Fruit fly (Drosophila melanogaster): ENCODE data around the gene Dsk.

Gene Dsk

DNA sequence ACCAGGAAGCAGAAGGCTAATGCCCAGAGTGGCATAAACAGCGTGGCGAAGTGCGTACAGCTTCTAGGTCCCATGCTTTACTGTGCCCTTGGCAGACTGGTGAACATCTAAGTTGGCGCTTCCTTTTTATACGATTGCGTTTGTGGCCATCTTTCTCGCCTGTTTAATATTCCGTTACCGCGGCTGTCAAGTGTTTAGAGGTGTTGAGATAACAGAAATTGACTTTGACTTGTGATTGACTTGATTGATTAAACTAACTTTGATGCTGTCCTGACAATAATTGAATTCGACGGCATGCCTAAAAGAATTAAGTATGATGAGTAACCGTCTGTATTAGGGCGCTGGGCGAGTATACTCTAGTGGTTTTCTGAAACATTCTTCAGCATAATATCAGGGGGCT is at the start of gene Dsk:
TSS of gene Dsk (minus strand) at position 101 of the 400 bp plus-strand sequence.
- TF ChIP-seq CG10959 (GFP tag; IDR thresholded peaks at IDR 0.05) (no peak), esg (GFP tag; conservative IDR thresholded peaks at IDR 0.05) (0 out of 2 replicates have a peak, but pooled peaks have one; percentile 8)

DNA sequence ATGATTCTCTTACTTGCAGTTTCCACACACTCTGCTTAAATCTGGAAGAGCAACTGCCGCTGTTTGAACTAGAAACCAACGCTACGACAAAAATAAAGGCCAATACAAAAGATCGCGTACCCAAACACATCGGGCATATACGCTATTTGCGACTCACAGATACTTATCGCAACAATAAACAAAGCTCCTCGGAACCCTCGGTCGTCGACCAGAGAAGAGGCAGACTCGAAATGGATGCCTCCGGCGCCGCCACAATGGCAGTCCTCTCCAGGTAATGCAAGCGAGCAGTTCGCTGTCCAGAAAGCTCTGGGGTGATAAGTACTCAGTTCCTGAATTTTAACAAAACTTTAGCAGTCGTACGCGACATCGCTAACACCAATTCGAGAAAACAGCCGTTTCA is 46.5 kb upstream of the Dsk start:
- TF ChIP-seq CG12769 (tag; optimal IDR thresholded peaks at IDR 0.05) (peak; percentile 8), wdn (GFP tag; IDR thresholded peaks at IDR 0.05) (no peak), Trl (optimal IDR thresholded peaks at IDR 0.05) (peak in 1 of 2 experiments; percentile 5), Trl (GFP tag; optimal IDR thresholded peaks at IDR 0.05) (no peak), Deaf1 (tag; optimal IDR thresholded peaks at IDR 0.05) (peak; percentile 10), NK7.1 (GFP tag; optimal IDR thresholded peaks at IDR 0.05) (no peak), Med (GFP tag) (peak; percentile 49), ind (GFP tag; optimal IDR thresholded peaks at IDR 0.05) (no peak), pan (optimal IDR thresholded peaks at IDR 0.05) (no peak), pan (GFP tag; optimal IDR thresholded peaks at IDR 0.05 in 1 of 2, IDR thresholded peaks at IDR 0.05 in 1 of 2) (peak in 1 of 2 experiments; percentile 9), Rfx (GFP tag; IDR thresholded peaks at IDR 0.05) (0 out of 2 replicates have a peak, but pooled peaks have one; percentile 18), nom (GFP tag; optimal IDR thresholded peaks at IDR 0.05) (peak; percentile 20), Dad (GFP tag; optimal IDR thresholded peaks at IDR 0.05) (no peak), lbe (GFP tag; optimal IDR thresholded peaks at IDR 0.05) (peak; percentile 6), chm (GFP tag; IDR thresholded peaks at IDR 0.05) (no peak), CG13287 (GFP tag; IDR thresholded peaks at IDR 0.05; ENCODE audit: partially characterized antibody) (peak; percentile 12; the same call in 1 of the 2 replicates), CG3163 (GFP tag; optimal IDR thresholded peaks at IDR 0.05) (peak; percentile 76)

DNA sequence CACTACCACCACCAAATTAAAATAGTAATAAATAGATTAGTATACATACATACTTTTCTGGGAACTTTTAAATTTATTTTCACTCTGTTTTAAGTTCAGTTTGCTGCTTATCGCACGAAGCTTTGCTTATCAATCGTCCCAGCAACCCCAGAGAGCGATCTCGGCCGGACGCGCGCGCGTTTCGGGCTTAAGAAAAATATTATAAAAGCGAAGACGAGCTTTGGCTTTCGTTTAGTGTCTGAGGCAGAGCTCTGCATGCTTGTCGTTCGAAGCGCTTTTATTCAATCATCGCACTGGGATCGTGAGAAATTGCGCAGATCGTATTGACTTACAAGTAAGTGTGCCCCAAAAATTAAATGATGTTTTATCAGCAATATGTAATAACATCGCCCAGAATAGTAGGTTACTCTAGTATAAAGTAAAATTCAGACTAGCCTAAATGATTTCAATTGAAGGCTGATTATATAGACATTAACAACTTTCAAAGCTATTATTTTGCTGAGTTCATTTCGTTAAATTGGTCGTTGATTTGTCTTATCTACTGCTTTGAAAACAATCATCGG is 45.0 kb upstream of the Dsk start, which contains the start of gene Gel:
TSS of gene Gel (plus strand) at position 227 of the 563 bp plus-strand sequence.
- TF ChIP-seq CG10543 (GFP tag; optimal IDR thresholded peaks at IDR 0.05) (peak; percentile 3), CG34376 (GFP tag; optimal IDR thresholded peaks at IDR 0.05) (peak; percentile 88), Awh (GFP tag; IDR thresholded peaks at IDR 0.05) (no peak), Med (GFP tag) (peak; percentile 38), sens-2 (GFP tag; IDR thresholded peaks at IDR 0.05) (no peak), Oaz (GFP tag; IDR thresholded peaks at IDR 0.05) (no peak), Mes4 (GFP tag; optimal IDR thresholded peaks at IDR 0.05) (no peak), Pdp1 (GFP tag; optimal IDR thresholded peaks at IDR 0.05) (peak in 1 of 2 experiments; percentile 48), Spps (tag; optimal IDR thresholded peaks at IDR 0.05) (no peak), grn (GFP tag; optimal IDR thresholded peaks at IDR 0.05) (no peak), sug (tag; optimal IDR thresholded peaks at IDR 0.05) (peak; percentile 46), CG13624 (GFP tag; optimal IDR thresholded peaks at IDR 0.05) (peak; percentile 7), Hr39 (optimal IDR thresholded peaks at IDR 0.05) (peak; percentile 90), Deaf1 (tag; optimal IDR thresholded peaks at IDR 0.05) (peak; percentile 65), eyg (GFP tag; optimal IDR thresholded peaks at IDR 0.05) (no peak), CG31224 (GFP tag; IDR thresholded peaks at IDR 0.05) (no peak), chinmo (GFP tag; IDR thresholded peaks at IDR 0.05; ENCODE audit: partially characterized antibody) (0 out of 4 replicates have a peak, but pooled peaks have one; percentile 28), Bgb (GFP tag; IDR thresholded peaks at IDR 0.05; ENCODE audit: partially characterized antibody) (0 out of 2 replicates have a peak, but pooled peaks have one; percentile 18)

DNA sequence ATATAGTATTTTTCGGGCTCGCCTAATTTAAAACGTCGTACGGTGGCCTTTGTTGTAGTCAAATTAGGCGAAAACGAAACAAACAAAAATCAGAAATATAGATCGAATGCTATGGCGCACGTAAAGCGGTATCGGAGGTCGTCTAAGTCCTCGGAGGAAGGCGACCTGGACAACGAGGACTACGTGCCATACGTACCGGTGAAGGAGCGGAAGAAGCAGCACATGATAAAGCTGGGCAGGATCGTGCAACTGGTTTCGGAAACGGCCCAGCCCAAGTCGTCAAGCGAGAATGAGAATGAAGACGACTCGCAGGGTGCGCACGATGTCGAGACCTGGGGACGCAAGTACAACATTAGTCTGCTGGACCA is 42.9 kb upstream of the Dsk start, which contains the start of gene abs:
TSS of gene abs (plus strand) at position 30 of the 368 bp plus-strand sequence.
- TF ChIP-seq CG13894 (tag; optimal IDR thresholded peaks at IDR 0.05) (no peak), her (GFP tag; optimal IDR thresholded peaks at IDR 0.05) (no peak), CG6254 (GFP tag; optimal IDR thresholded peaks at IDR 0.05) (no peak), zfh2 (GFP tag; optimal IDR thresholded peaks at IDR 0.05) (no peak), Abd-B (GFP tag; optimal IDR thresholded peaks at IDR 0.05) (no peak), crp (GFP tag; optimal IDR thresholded peaks at IDR 0.05) (no peak), Chrac-16 (GFP tag; optimal IDR thresholded peaks at IDR 0.05) (no peak), NC2α (GFP tag; optimal IDR thresholded peaks at IDR 0.05) (no peak), CG5180 (GFP tag; optimal IDR thresholded peaks at IDR 0.05) (no peak), CG15514 (GFP tag; optimal IDR thresholded peaks at IDR 0.05) (no peak), E2f2 (GFP tag; IDR thresholded peaks at IDR 0.05) (0 out of 2 replicates have a peak, but pooled peaks have one; percentile 12), trh (GFP tag; optimal IDR thresholded peaks at IDR 0.05) (no peak), pzg (GFP tag; optimal IDR thresholded peaks at IDR 0.05) (peak; percentile 28)

Data from whole organism, embryonic.